Worm (Caenorhabditis elegans) whole organism, mixed stage, embryonic: ENCODE results near the gene T13C2.3.

Experiments used
- elt-3 ChIP-seq: fragments of 150-350 bp; optimal IDR thresholded peaks from 2 replicates; lab custom pipeline; 2014; ENCODE audit warnings: missing biosample characterization, missing genetic modification characterization
- hlh-1 ChIP-seq: fragments of 150-350 bp; optimal IDR thresholded peaks from 2 replicates; lab custom pipeline; 2014; ENCODE audit warnings: missing biosample characterization, missing genetic modification reagents, missing genetic modification characterization
- mep-1 ChIP-seq: fragments of 150-350 bp; optimal IDR thresholded peaks from 2 replicates; lab custom pipeline; 2017; ENCODE audit warnings: missing biosample characterization, missing genetic modification reagents, missing genetic modification characterization, inconsistent platforms
- pha-4 ChIP-seq: fragments of 150-350 bp; optimal IDR thresholded peaks from 2 replicates; lab custom pipeline; 2018; ENCODE audit warnings: missing biosample characterization, missing genetic modification reagents, missing genetic modification characterization
- unc-62 ChIP-seq: fragments of 150-350 bp; optimal IDR thresholded peaks from 2 replicates; lab custom pipeline; 2014; ENCODE audit warnings: missing biosample characterization, missing genetic modification reagents, missing genetic modification characterization

DNA sequence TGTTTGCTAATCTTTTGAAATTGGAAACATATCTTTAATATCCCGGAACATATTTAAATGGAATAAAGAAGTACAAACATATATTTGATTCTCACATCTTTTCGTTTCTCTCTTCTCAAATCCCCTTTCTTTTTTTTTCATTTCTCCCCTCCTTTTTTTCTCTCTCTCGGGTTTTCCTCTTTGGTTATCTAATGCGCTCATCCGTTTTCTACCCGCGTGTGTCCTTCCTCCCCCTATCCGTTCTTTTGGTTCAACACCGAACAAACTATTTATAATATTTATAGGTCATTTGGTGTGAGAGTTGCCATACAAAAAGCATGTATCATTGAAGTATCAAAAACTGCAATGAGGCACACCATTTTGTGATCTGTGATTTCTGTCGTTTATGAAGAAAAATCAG is 34.9 kb downstream of the T13C2.3 start:
- TF ChIP-seq hlh-1: no peak
- TF ChIP-seq mep-1 (tag; lab: Kevin White, UChicago): no peak
- TF ChIP-seq unc-62 (GFP tag; lab: Kevin White, UChicago): no peak
- TF ChIP-seq elt-3 (tag; lab: Kevin White, UChicago): no peak
- TF ChIP-seq pha-4 (tag; lab: Kevin White, UChicago): no peak
